Fruit fly (Drosophila melanogaster): ENCODE results near the gene Cyp4ac1.
A peak's percentile ranks its signal among the peaks of the same experiment; 100 is the strongest.

dm6 chr2L:5278309-5279130 is 14.7 kb downstream of the Cyp4ac1 start, which contains the start of the genes Nin and Bub1:
- TF ChIP-seq CG8478 (optimal IDR thresholded peaks at IDR 0.05) (no peak), CTCF (optimal IDR thresholded peaks at IDR 0.05) (peak; percentile 89 to 90)
